Fruit fly (Drosophila melanogaster) Kc167 (cell line): ENCODE measurements around the gene Crtc.

Experiments used
- h ChIP-seq: fragments of >200 bp; optimal IDR thresholded peaks from 3 replicates; lab custom pipeline; 2018; ENCODE audit warnings: missing external identifiers
- insv ChIP-seq: fragments of >200 bp; optimal IDR thresholded peaks from 3 replicates; lab custom pipeline; 2018; ENCODE audit warnings: missing external identifiers
- ttk ChIP-seq: sonication (Bioruptor generic); optimal IDR thresholded peaks from 2 replicates; lab custom pipeline; 2017; ENCODE audit warnings: missing external identifiers

dm6 chr3L:17656716-17657395, 12.2 kb downstream of the Crtc start:
- TF ChIP-seq ttk (no peak), h (lab: Kevin White, UChicago) (no peak), insv (no peak)
